Fruit fly (Drosophila melanogaster) whole organism, embryonic: Measurements from ENCODE around the gene CG1233.

Source experiments
- Blimp-1 ChIP-seq: fragments of 200-800 bp; sonication (Bioruptor generic); optimal IDR thresholded peaks from 3 replicates; lab custom pipeline; 2018; ENCODE audit warnings: missing biosample characterization, missing genetic modification characterization, mild to moderate bottlenecking, moderate library complexity, missing genetic modification reagents
- CG10209 ChIP-seq: fragments of 200-800 bp; sonication (Bioruptor generic); optimal IDR thresholded peaks from 3 replicates; lab custom pipeline; 2017; ENCODE audit warnings: missing biosample characterization, mild to moderate bottlenecking, missing genetic modification characterization, missing genetic modification reagents
- CG11093 ChIP-seq: fragments of 200-800 bp; sonication (Bioruptor generic); IDR thresholded peaks from 3 replicates; pipeline ENCODE4 v1.3.6; 2022; ENCODE audit warnings: missing biosample characterization, missing genetic modification characterization
- CG11696 ChIP-seq: fragments of 200-800 bp; sonication (Bioruptor generic); IDR thresholded peaks from 2 replicates; pipeline ENCODE4 v1.3.6; 2022; ENCODE audit warnings: missing biosample characterization, missing genetic modification characterization
- CG13287 ChIP-seq: fragments of 200-800 bp; sonication (Bioruptor generic); IDR thresholded peaks from 2 replicates; pipeline ENCODE4 v1.3.6; 2022; ENCODE audit warnings: missing biosample characterization, missing genetic modification characterization; ENCODE audit not compliant: partially characterized antibody
- CG14441 ChIP-seq: fragments of 200-800 bp; sonication (Bioruptor generic); IDR thresholded peaks from 2 replicates; pipeline ENCODE4 v1.3.6; 2022; ENCODE audit warnings: missing biosample characterization, missing genetic modification characterization
- CG14860 ChIP-seq: fragments of 200-800 bp; sonication (Bioruptor generic); IDR thresholded peaks from 3 replicates; pipeline ENCODE4 v1.3.6; 2022; ENCODE audit warnings: missing biosample characterization, missing genetic modification characterization; ENCODE audit not compliant: partially characterized antibody
- CG18011 ChIP-seq: fragments of 200-800 bp; sonication (Bioruptor generic); optimal IDR thresholded peaks from 2 replicates; lab custom pipeline; 2017; ENCODE audit warnings: missing biosample characterization, missing genetic modification characterization, mild to moderate bottlenecking, moderate library complexity, missing genotype
- CG18262 ChIP-seq: fragments of 200-800 bp; optimal IDR thresholded peaks from 3 replicates; lab custom pipeline; 2019; ENCODE audit warnings: missing biosample characterization, mild to moderate bottlenecking, missing genetic modification characterization, moderate library complexity
- CG2129 ChIP-seq: fragments of 200-800 bp; sonication (Bioruptor generic); IDR thresholded peaks from 2 replicates; pipeline ENCODE4 v1.3.6; 2022; ENCODE audit warnings: missing biosample characterization, missing genetic modification characterization; ENCODE audit not compliant: partially characterized antibody
- CG31365 ChIP-seq: fragments of 200-800 bp; sonication (Bioruptor generic); optimal IDR thresholded peaks from 2 replicates; lab custom pipeline; 2018; ENCODE audit warnings: missing biosample characterization, mild to moderate bottlenecking, missing genetic modification characterization
- CG4730 ChIP-seq: fragments of 200-800 bp; sonication (Bioruptor generic); IDR thresholded peaks from 2 replicates; pipeline ENCODE4 v1.3.6; 2022; ENCODE audit warnings: missing biosample characterization, missing genetic modification characterization
- CG6683 ChIP-seq: fragments of 200-800 bp; sonication (Bioruptor generic); optimal IDR thresholded peaks from 2 replicates; lab custom pipeline; 2017; ENCODE audit warnings: missing biosample characterization, mild to moderate bottlenecking, missing genetic modification characterization, missing genetic modification reagents
- CG9727 ChIP-seq: fragments of 200-800 bp; sonication (Bioruptor generic); optimal IDR thresholded peaks from 3 replicates; lab custom pipeline; 2017; ENCODE audit warnings: missing biosample characterization, mild to moderate bottlenecking, missing genetic modification characterization
- Dbx ChIP-seq: fragments of 200-800 bp; sonication (Bioruptor generic); IDR thresholded peaks from 3 replicates; pipeline ENCODE4 v1.3.6; 2022; ENCODE audit warnings: missing biosample characterization, missing genetic modification characterization
- Dll ChIP-seq: fragments of 200-800 bp; sonication (Bioruptor generic); IDR thresholded peaks from 4 replicates; pipeline ENCODE4 v1.3.6; 2022; ENCODE audit warnings: missing biosample characterization, missing genetic modification characterization; ENCODE audit not compliant: partially characterized antibody
- Drgx ChIP-seq: fragments of 200-800 bp; sonication (Bioruptor generic); IDR thresholded peaks from 2 replicates; pipeline ENCODE4 v1.3.6; 2022; ENCODE audit warnings: missing biosample characterization, missing genetic modification characterization
- Ets65A ChIP-seq: fragments of 200-800 bp; sonication (Bioruptor generic); peaks from one replicate; lab custom pipeline; 2016; ENCODE audit warnings: missing biosample characterization, missing genetic modification characterization
- Fer3 ChIP-seq: fragments of 200-800 bp; sonication (Bioruptor generic); optimal IDR thresholded peaks from 2 replicates; lab custom pipeline; 2018; ENCODE audit warnings: missing biosample characterization, mild to moderate bottlenecking, missing genetic modification characterization, moderate library complexity
- H15 ChIP-seq: fragments of 200-800 bp; sonication (Bioruptor generic); IDR thresholded peaks from 3 replicates; pipeline ENCODE4 v1.3.6; 2022; ENCODE audit warnings: missing biosample characterization, missing genetic modification characterization
- Hmr ChIP-seq: fragments of 200-800 bp; sonication (Bioruptor generic); optimal IDR thresholded peaks from 3 replicates; lab custom pipeline; 2017; ENCODE audit warnings: mild to moderate bottlenecking, missing biosample characterization, missing genetic modification reagents, missing genetic modification characterization
- Mes4 ChIP-seq: fragments of 200-800 bp; sonication (Bioruptor generic); optimal IDR thresholded peaks from 2 replicates; lab custom pipeline; 2016; ENCODE audit warnings: missing biosample characterization, missing genetic modification characterization
- NFAT ChIP-seq: fragments of 200-800 bp; sonication (Bioruptor generic); IDR thresholded peaks from 2 replicates; pipeline ENCODE4 v1.3.6; 2022; ENCODE audit warnings: missing biosample characterization, missing genetic modification characterization
- NK7.1 ChIP-seq: fragments of 200-800 bp; sonication (Bioruptor generic); optimal IDR thresholded peaks from 3 replicates; lab custom pipeline; 2016; ENCODE audit warnings: missing biosample characterization, missing genetic modification characterization
- Side ChIP-seq: fragments of 200-800 bp; sonication (Bioruptor generic); optimal IDR thresholded peaks from 2 replicates; lab custom pipeline; 2016; ENCODE audit warnings: missing biosample characterization, missing genetic modification characterization
- Ssrp ChIP-seq: fragments of 200-800 bp; sonication (Bioruptor generic); optimal IDR thresholded peaks from 2 replicates; lab custom pipeline; 2018; ENCODE audit warnings: missing biosample characterization, mild to moderate bottlenecking, missing genetic modification characterization, moderate library complexity
- Usf ChIP-seq: fragments of 200-800 bp; sonication (Bioruptor generic); optimal IDR thresholded peaks from 2 replicates; lab custom pipeline; 2017; ENCODE audit warnings: missing genotype, missing biosample characterization, missing genetic modification characterization
- btn ChIP-seq: fragments of 200-800 bp; sonication (Bioruptor generic); optimal IDR thresholded peaks from 2 replicates; lab custom pipeline; 2016; ENCODE audit warnings: missing biosample characterization, missing genetic modification characterization
- ems ChIP-seq: fragments of 200-800 bp; sonication (Bioruptor generic); optimal IDR thresholded peaks from 3 replicates; lab custom pipeline; 2016; ENCODE audit warnings: missing biosample characterization, missing genetic modification characterization
- mam ChIP-seq: fragments of 200-800 bp; sonication (Bioruptor generic); optimal IDR thresholded peaks from 3 replicates; lab custom pipeline; 2016; ENCODE audit warnings: missing biosample characterization, missing genetic modification characterization
- phol ChIP-seq: fragments of 200-800 bp; sonication (Bioruptor generic); optimal IDR thresholded peaks from 3 replicates; lab custom pipeline; 2018; ENCODE audit warnings: missing biosample characterization, mild to moderate bottlenecking, missing genetic modification characterization, moderate library complexity
- rib ChIP-seq: fragments of 200-800 bp; sonication (Bioruptor generic); IDR thresholded peaks from 2 replicates; pipeline ENCODE4 v1.3.6; 2022; ENCODE audit warnings: missing biosample characterization, missing genetic modification characterization
- sens ChIP-seq: fragments of 200-800 bp; sonication (Bioruptor generic); peaks from one replicate; lab custom pipeline; 2016; ENCODE audit warnings: missing biosample characterization, missing genetic modification characterization
- sisA ChIP-seq: fragments of 200-800 bp; sonication (Bioruptor generic); IDR thresholded peaks from 2 replicates; pipeline ENCODE4 v1.3.6; 2022; ENCODE audit warnings: missing biosample characterization, missing genetic modification characterization
- stwl ChIP-seq: fragments of 200-800 bp; sonication (Bioruptor generic); optimal IDR thresholded peaks from 3 replicates; lab custom pipeline; 2018; ENCODE audit warnings: missing biosample characterization, mild to moderate bottlenecking, missing genetic modification characterization, moderate library complexity
- tgo ChIP-seq: fragments of 200-800 bp; sonication (Bioruptor generic); IDR thresholded peaks from 3 replicates; pipeline ENCODE4 v1.3.6; 2022; ENCODE audit warnings: missing biosample characterization, missing genetic modification characterization
- unc-4 ChIP-seq: fragments of 200-800 bp; sonication (Bioruptor generic); IDR thresholded peaks from 2 replicates; pipeline ENCODE4 v1.3.6; 2022; ENCODE audit warnings: missing biosample characterization, missing genetic modification characterization; ENCODE audit not compliant: partially characterized antibody
- vnd ChIP-seq: fragments of 200-800 bp; sonication (Bioruptor generic); IDR thresholded peaks from 3 replicates; pipeline ENCODE4 v1.3.6; 2022; ENCODE audit warnings: missing biosample characterization, missing genetic modification characterization; ENCODE audit not compliant: partially characterized antibody
- wdn ChIP-seq: fragments of 200-800 bp; sonication (Bioruptor generic); IDR thresholded peaks from 2 replicates; pipeline ENCODE4 v1.3.6; 2022; ENCODE audit warnings: missing biosample characterization, missing genetic modification characterization

CG1233 gene

dm6 chr3L:377222-378071 is 16.2 kb downstream of the CG1233 start (continued):
- TF ChIP-seq CG10209 (GFP tag; lab: Kevin White, UChicago) (peak; percentile 92), H15 (GFP tag; lab: Robert Waterston, UW) (0 out of 3 replicates have a peak, but pooled peaks have one; percentile 56), CG11093 (GFP tag; lab: Robert Waterston, UW) (peak; percentile 64), Ets65A (no peak), CG2129 (GFP tag; lab: Robert Waterston, UW) (0 out of 2 replicates have a peak, but pooled peaks have one; percentile 19), Dll (GFP tag; lab: Robert Waterston, UW) (no peak), CG31365 (tag; lab: Kevin White, UChicago) (peak; percentile 28), NFAT (no peak), Ssrp (peak; percentile 91), CG14860 (GFP tag; lab: Robert Waterston, UW) (0 out of 3 replicates have a peak, but pooled peaks have one; percentile 3), stwl (tag; lab: Kevin White, UChicago) (no peak), sens (GFP tag; lab: Kevin White, UChicago) (peak; percentile 82), Fer3 (peak; percentile 87), CG18011 (peak; percentile 78), Usf (GFP tag; lab: Kevin White, UChicago) (peak; percentile 75), CG13287 (no peak), CG18262 (tag; lab: Kevin White, UChicago) (peak; percentile 96), ems (GFP tag; lab: Kevin White, UChicago) (peak; percentile 25), btn (GFP tag; lab: Kevin White, UChicago) (no peak), unc-4 (GFP tag; lab: Robert Waterston, UW) (0 out of 2 replicates have a peak, but pooled peaks have one; percentile 13), Drgx (GFP tag; lab: Robert Waterston, UW) (peak; percentile 36; the same call in 1 of the 2 replicates), Mes4 (GFP tag; lab: Kevin White, UChicago) (no peak), CG9727 (GFP tag; lab: Kevin White, UChicago) (peak; percentile 95), Side (no peak), wdn (peak; percentile 60), tgo (GFP tag; lab: Robert Waterston, UW) (peak; percentile 61), sisA (GFP tag; lab: Robert Waterston, UW) (peak; percentile 50; the same call in 1 of the 2 replicates), CG4730 (GFP tag; lab: Robert Waterston, UW) (peak; percentile 68), vnd (GFP tag; lab: Robert Waterston, UW) (no peak), rib (no peak), phol (tag; lab: Kevin White, UChicago) (peak; percentile 94), NK7.1 (GFP tag; lab: Kevin White, UChicago) (no peak), mam (GFP tag; lab: Kevin White, UChicago) (no peak), CG11696 (GFP tag; lab: Robert Waterston, UW) (peak; percentile 50; the same call in 1 of the 2 replicates), Dbx (peak; percentile 71; the same call in 2 of the 3 replicates), CG6683 (GFP tag; lab: Kevin White, UChicago) (peak; percentile 92), Hmr (GFP tag; lab: Kevin White, UChicago) (peak; percentile 96), Blimp-1 (peak; percentile 87), CG14441 (GFP tag; lab: Robert Waterston, UW) (peak; percentile 63; the same call in 1 of the 2 replicates)
